Fruit fly (Drosophila melanogaster) whole organism, embryonic: ENCODE data around the gene PolE2.

ENCODE experiments used
- CG31365 ChIP-seq: fragments of 200-800 bp; sonication (Bioruptor generic); optimal IDR thresholded peaks from 2 replicates; lab custom pipeline; 2018; ENCODE audit warnings: missing biosample characterization, mild to moderate bottlenecking, missing genetic modification characterization
- Sin3A ChIP-seq: fragments of >200 bp; optimal IDR thresholded peaks from 2 replicates; lab custom pipeline; 2018
- al ChIP-seq: fragments of 200-800 bp; sonication (Bioruptor generic); IDR thresholded peaks from 2 replicates; pipeline ENCODE4 v1.3.6; 2022; ENCODE audit warnings: missing biosample characterization, missing genetic modification characterization
- jing ChIP-seq: fragments of 200-800 bp; sonication (Bioruptor generic); optimal IDR thresholded peaks from 2 replicates; lab custom pipeline; 2018; ENCODE audit warnings: missing biosample characterization, mild to moderate bottlenecking, missing genetic modification characterization

DNA sequence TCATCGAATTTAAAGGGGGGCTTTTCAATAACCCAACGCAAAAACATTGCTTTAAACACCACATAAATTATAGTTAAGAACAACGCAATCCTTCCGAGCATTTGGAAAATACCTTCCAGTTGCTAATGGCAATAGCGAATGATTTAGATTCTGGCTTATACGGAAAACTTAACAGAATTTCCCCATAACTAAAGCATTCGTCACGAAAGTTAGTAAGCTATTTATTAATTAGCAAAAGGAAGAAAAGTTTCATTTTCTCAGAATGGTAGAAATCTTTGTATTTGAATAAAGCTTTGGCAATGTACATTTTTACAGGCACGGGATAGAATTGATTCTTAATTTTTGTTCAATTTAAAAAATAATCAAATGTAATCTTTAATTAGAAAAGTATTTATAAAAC, 6.7 kb upstream of the PolE2 start, which contains the start of gene CG32413:
- TF ChIP-seq CG31365 (tag; lab: Kevin White, UChicago) (no peak), al (no peak), Sin3A (no peak), jing (no peak)
